Fruit fly (Drosophila melanogaster) whole organism, embryonic: ENCODE results near the gene CG5969.

ENCODE experiments used
- Bdp1 ChIP-seq: fragments of 200-800 bp; sonication (Bioruptor generic); optimal IDR thresholded peaks from 3 replicates; lab custom pipeline; 2016; ENCODE audit warnings: missing biosample characterization, missing genetic modification characterization
- CG10462 ChIP-seq: fragments of 200-800 bp; sonication (Bioruptor generic); optimal IDR thresholded peaks from 2 replicates; lab custom pipeline; 2016; ENCODE audit warnings: missing biosample characterization, missing genetic modification characterization
- CG10543 ChIP-seq: fragments of 200-800 bp; sonication (Bioruptor generic); optimal IDR thresholded peaks from 3 replicates; lab custom pipeline; 2017; ENCODE audit warnings: missing biosample characterization, mild to moderate bottlenecking, missing genetic modification characterization, moderate library complexity
- CG10654 ChIP-seq: fragments of 200-800 bp; sonication (Bioruptor generic); optimal IDR thresholded peaks from 2 replicates; lab custom pipeline; 2016; ENCODE audit warnings: missing biosample characterization, missing genetic modification characterization
- CG12769 ChIP-seq: fragments of 200-800 bp; sonication (Bioruptor generic); optimal IDR thresholded peaks from 2 replicates; lab custom pipeline; 2019; ENCODE audit warnings: missing biosample characterization, mild to moderate bottlenecking, missing genetic modification characterization, moderate library complexity
- CG13424 ChIP-seq: fragments of 200-800 bp; sonication (Bioruptor generic); optimal IDR thresholded peaks from 2 replicates; lab custom pipeline; 2019; ENCODE audit warnings: missing biosample characterization, mild to moderate bottlenecking, missing genetic modification characterization, moderate library complexity
- CG14667 ChIP-seq: fragments of 200-800 bp; sonication (Bioruptor generic); IDR thresholded peaks from 2 replicates; pipeline ENCODE4 v1.3.6; 2022; ENCODE audit warnings: missing biosample characterization, missing genetic modification characterization
- CG16815 ChIP-seq: fragments of 200-800 bp; sonication (Bioruptor generic); optimal IDR thresholded peaks from 3 replicates; lab custom pipeline; 2017; ENCODE audit warnings: missing biosample characterization, mild to moderate bottlenecking, missing genetic modification characterization
- CG1832 ChIP-seq: fragments of 200-800 bp; sonication (Bioruptor generic); optimal IDR thresholded peaks from 2 replicates; lab custom pipeline; 2017; ENCODE audit warnings: missing biosample characterization, mild to moderate bottlenecking, missing genetic modification characterization, inconsistent platforms
- CG18476 ChIP-seq: fragments of 200-800 bp; sonication (Bioruptor generic); optimal IDR thresholded peaks from 2 replicates; lab custom pipeline; 2016; ENCODE audit warnings: missing biosample characterization, mild to moderate bottlenecking, missing genetic modification characterization
- CG30403 ChIP-seq: fragments of 200-800 bp; sonication (Bioruptor generic); optimal IDR thresholded peaks from 3 replicates; lab custom pipeline; 2016; ENCODE audit warnings: missing biosample characterization, missing genetic modification characterization
- CG3407 ChIP-seq: fragments of 200-800 bp; sonication (Bioruptor generic); optimal IDR thresholded peaks from 2 replicates; lab custom pipeline; 2018; ENCODE audit warnings: missing biosample characterization, mild to moderate bottlenecking, missing genetic modification characterization
- CG34422 ChIP-seq: fragments of 200-800 bp; sonication (Bioruptor generic); IDR thresholded peaks from 3 replicates; pipeline ENCODE4 v1.3.6; 2022; ENCODE audit warnings: missing biosample characterization, missing genetic modification characterization
- CG6254 ChIP-seq: fragments of 200-800 bp; sonication (Bioruptor generic); optimal IDR thresholded peaks from 3 replicates; lab custom pipeline; 2017; ENCODE audit warnings: mild to moderate bottlenecking, missing biosample characterization, missing genetic modification reagents, missing genetic modification characterization
- CG6791 ChIP-seq: fragments of 200-800 bp; sonication (Bioruptor generic); IDR thresholded peaks from 3 replicates; pipeline ENCODE4 v1.3.6; 2022; ENCODE audit warnings: missing biosample characterization, missing genetic modification characterization; ENCODE audit not compliant: partially characterized antibody
- CG7357 ChIP-seq: fragments of 200-800 bp; sonication (Bioruptor generic); IDR thresholded peaks from 3 replicates; pipeline ENCODE4 v1.3.6; 2022; ENCODE audit warnings: missing biosample characterization, missing genetic modification characterization
- CG7786 ChIP-seq: fragments of 200-800 bp; sonication (Bioruptor generic); optimal IDR thresholded peaks from 2 replicates; lab custom pipeline; 2016; ENCODE audit warnings: missing biosample characterization, missing genetic modification characterization
- CG7987 ChIP-seq: fragments of 200-800 bp; sonication (Bioruptor generic); optimal IDR thresholded peaks from 2 replicates; lab custom pipeline; 2018; ENCODE audit warnings: missing biosample characterization, mild to moderate bottlenecking, missing genetic modification characterization, moderate library complexity
- CG8388 ChIP-seq: fragments of 200-800 bp; sonication (Bioruptor generic); optimal IDR thresholded peaks from 2 replicates; lab custom pipeline; 2019; ENCODE audit warnings: missing biosample characterization, mild to moderate bottlenecking, missing genetic modification characterization, moderate library complexity
- CrebB ChIP-seq: fragments of 200-800 bp; sonication (Bioruptor generic); optimal IDR thresholded peaks from 3 replicates; lab custom pipeline; 2018; ENCODE audit warnings: missing biosample characterization, mild to moderate bottlenecking, missing genetic modification characterization
- Doc2 ChIP-seq: fragments of 200-800 bp; sonication (Bioruptor generic); IDR thresholded peaks from 2 replicates; pipeline ENCODE4 v1.3.6; 2022; ENCODE audit warnings: missing biosample characterization, missing genetic modification characterization
- Dref ChIP-seq: fragments of 200-800 bp; sonication (Bioruptor generic); IDR thresholded peaks from 2 replicates; pipeline ENCODE4 v1.3.6; 2022; ENCODE audit warnings: missing biosample characterization, missing genetic modification characterization
- Eip74EF ChIP-seq, 2 experiments: fragments of 200-800 bp in 1 of 2; fragments of >200 bp in 1 of 2; sonication (Bioruptor generic) in 1 of 2; optimal IDR thresholded peaks; 2 replicates each; lab custom pipeline; 2017 to 2019; ENCODE audit warnings: missing biosample characterization in 2 of 2, missing genetic modification characterization in 2 of 2, mild to moderate bottlenecking in 1 of 2, moderate library complexity in 1 of 2
- Fer1 ChIP-seq: fragments of 200-800 bp; sonication (Bioruptor generic); optimal IDR thresholded peaks from 2 replicates; lab custom pipeline; 2017; ENCODE audit warnings: missing biosample characterization, mild to moderate bottlenecking, missing genetic modification characterization
- HLH3B ChIP-seq: fragments of 200-800 bp; sonication (Bioruptor generic); IDR thresholded peaks from 2 replicates; pipeline ENCODE4 v1.3.6; 2022; ENCODE audit warnings: missing biosample characterization, missing genetic modification characterization
- Hr51 ChIP-seq, 2 experiments: fragments of 200-800 bp; sonication (Bioruptor generic); optimal IDR thresholded peaks; 2 replicates in 1 of 2; 3 replicates in 1 of 2; lab custom pipeline; 2016 to 2018; ENCODE audit warnings: missing biosample characterization in 2 of 2, missing genetic modification characterization in 2 of 2, mild to moderate bottlenecking in 1 of 2, moderate library complexity in 1 of 2
- Jarid2 ChIP-seq: fragments of 200-800 bp; sonication (Bioruptor generic); optimal IDR thresholded peaks from 3 replicates; lab custom pipeline; 2017; ENCODE audit warnings: mild to moderate bottlenecking, missing biosample characterization, missing genetic modification reagents, missing genetic modification characterization
- Meics ChIP-seq: fragments of 200-800 bp; sonication (Bioruptor generic); optimal IDR thresholded peaks from 2 replicates; lab custom pipeline; 2017; ENCODE audit warnings: missing biosample characterization, mild to moderate bottlenecking, missing genetic modification characterization
- NC2α ChIP-seq: fragments of 200-800 bp; sonication (Bioruptor generic); optimal IDR thresholded peaks from 2 replicates; lab custom pipeline; 2016; ENCODE audit warnings: missing biosample characterization, missing genetic modification characterization
- Poxn ChIP-seq: fragments of 200-800 bp; sonication (Bioruptor generic); IDR thresholded peaks from 2 replicates; pipeline ENCODE4 v1.3.6; 2022; ENCODE audit warnings: missing biosample characterization, missing genetic modification characterization
- Ptx1 ChIP-seq: fragments of 200-800 bp; sonication (Bioruptor generic); IDR thresholded peaks from 2 replicates; pipeline ENCODE4 v1.3.6; 2022; ENCODE audit warnings: missing biosample characterization, missing genetic modification characterization
- Side ChIP-seq: fragments of 200-800 bp; sonication (Bioruptor generic); optimal IDR thresholded peaks from 2 replicates; lab custom pipeline; 2016; ENCODE audit warnings: missing biosample characterization, missing genetic modification characterization
- Ssrp ChIP-seq: fragments of 200-800 bp; sonication (Bioruptor generic); optimal IDR thresholded peaks from 2 replicates; lab custom pipeline; 2018; ENCODE audit warnings: missing biosample characterization, mild to moderate bottlenecking, missing genetic modification characterization, moderate library complexity
- TFAM ChIP-seq: fragments of 200-800 bp; sonication (Bioruptor generic); optimal IDR thresholded peaks from 2 replicates; lab custom pipeline; 2017; ENCODE audit warnings: missing biosample characterization, missing genetic modification characterization, inconsistent platforms
- aop ChIP-seq: fragments of 200-800 bp; sonication (Bioruptor generic); IDR thresholded peaks from 2 replicates; pipeline ENCODE4 v1.3.6; 2022; ENCODE audit warnings: missing biosample characterization, missing genetic modification characterization
- br ChIP-seq: fragments of >200 bp; optimal IDR thresholded peaks from 2 replicates; lab custom pipeline; 2017
- eve ChIP-seq, 2 experiments: fragments of >200 bp; optimal IDR thresholded peaks; 2 replicates each; lab custom pipeline; 2017; ENCODE audit warnings: missing biosample characterization in 2 of 2, missing genetic modification characterization in 2 of 2
- fd102C ChIP-seq: fragments of 200-800 bp; sonication (Bioruptor generic); optimal IDR thresholded peaks from 2 replicates; lab custom pipeline; 2018; ENCODE audit warnings: missing biosample characterization, mild to moderate bottlenecking, missing genetic modification characterization, moderate library complexity
- fd64A ChIP-seq: fragments of 200-800 bp; sonication (Bioruptor generic); optimal IDR thresholded peaks from 3 replicates; lab custom pipeline; 2018; ENCODE audit warnings: missing biosample characterization, mild to moderate bottlenecking, missing genetic modification characterization
- ham ChIP-seq: fragments of 200-800 bp; sonication (Bioruptor generic); IDR thresholded peaks from 2 replicates; pipeline ENCODE4 v1.3.6; 2022; ENCODE audit warnings: missing biosample characterization, missing genetic modification characterization
- ind ChIP-seq: fragments of 200-800 bp; sonication (Bioruptor generic); optimal IDR thresholded peaks from 3 replicates; lab custom pipeline; 2016; ENCODE audit warnings: missing biosample characterization, missing genetic modification characterization
- ro ChIP-seq: fragments of 200-800 bp; sonication (Bioruptor generic); IDR thresholded peaks from 2 replicates; pipeline ENCODE4 v1.3.6; 2022; ENCODE audit warnings: missing biosample characterization, missing genetic modification characterization
- sens ChIP-seq: fragments of 200-800 bp; sonication (Bioruptor generic); peaks from one replicate; lab custom pipeline; 2016; ENCODE audit warnings: missing biosample characterization, missing genetic modification characterization
- sens-2 ChIP-seq: fragments of 200-800 bp; sonication (Bioruptor generic); IDR thresholded peaks from 2 replicates; pipeline ENCODE4 v1.3.6; 2022; ENCODE audit warnings: missing biosample characterization, missing genetic modification characterization
- sisA ChIP-seq: fragments of 200-800 bp; sonication (Bioruptor generic); IDR thresholded peaks from 2 replicates; pipeline ENCODE4 v1.3.6; 2022; ENCODE audit warnings: missing biosample characterization, missing genetic modification characterization
- slp2 ChIP-seq: fragments of 200-800 bp; sonication (Bioruptor generic); optimal IDR thresholded peaks from 2 replicates; lab custom pipeline; 2016; ENCODE audit warnings: missing biosample characterization, missing genetic modification characterization
- stc ChIP-seq: fragments of 200-800 bp; sonication (Bioruptor generic); IDR thresholded peaks from 2 replicates; pipeline ENCODE4 v1.3.6; 2022; ENCODE audit warnings: missing biosample characterization, missing genetic modification characterization
- usp ChIP-seq: fragments of >200 bp; optimal IDR thresholded peaks from 2 replicates; lab custom pipeline; 2017; ENCODE audit warnings: missing biosample characterization, missing genetic modification characterization
- wdn ChIP-seq: fragments of 200-800 bp; sonication (Bioruptor generic); IDR thresholded peaks from 2 replicates; pipeline ENCODE4 v1.3.6; 2022; ENCODE audit warnings: missing biosample characterization, missing genetic modification characterization

Gene CG5969

dm6 chr3L:20493417-20494261 is 20.1 kb downstream of the CG5969 start (continued):
- TF ChIP-seq Ptx1 (GFP tag; lab: Robert Waterston, UW) (peak; percentile 87), CG1832 (GFP tag; lab: Kevin White, UChicago) (no peak), sisA (peak; percentile 37; the same call in 1 of the 2 replicates), ro (GFP tag; lab: Robert Waterston, UW) (no peak), CG3407 (GFP tag; lab: Kevin White, UChicago) (peak; percentile 35), ind (peak; percentile 67), Doc2 (no peak), CG16815 (peak; percentile 32), sens-2 (GFP tag; lab: Robert Waterston, UW) (0 out of 2 replicates have a peak, but pooled peaks have one; percentile 20), fd64A (GFP tag; lab: Kevin White, UChicago) (peak; percentile 58), Ssrp (peak; percentile 56), CG10654 (peak; percentile 45), Poxn (GFP tag; lab: Robert Waterston, UW) (0 out of 2 replicates have a peak, but pooled peaks have one; percentile 34), CrebB (tag; lab: Kevin White, UChicago) (peak; percentile 28), usp (GFP tag; lab: Kevin White, UChicago) (no peak), ham (no peak), Jarid2 (GFP tag; lab: Kevin White, UChicago) (peak; percentile 64), aop (GFP tag; lab: Robert Waterston, UW) (no peak), wdn (GFP tag; lab: Robert Waterston, UW) (peak; percentile 66), CG8388 (GFP tag; lab: Kevin White, UChicago) (peak; percentile 71), CG10543 (peak; percentile 15), CG10462 (no peak), fd102C (peak; percentile 6), CG6791 (GFP tag; lab: Robert Waterston, UW) (no peak), CG7357 (peak; percentile 41; the same call in 1 of the 3 replicates), br (lab: Kevin White, UChicago) (no peak), stc (GFP tag; lab: Robert Waterston, UW) (peak; percentile 84), Hr51 (GFP tag; optimal IDR thresholded peaks at IDR 0.05; lab: Kevin White, UChicago) (peak; percentile 18 to 89), NC2α (GFP tag; lab: Kevin White, UChicago) (no peak), TFAM (GFP tag; lab: Kevin White, UChicago) (no peak), Meics (peak; percentile 80), Bdp1 (GFP tag; lab: Kevin White, UChicago) (peak; percentile 22), CG14667 (no peak; the same call in 1 of the 2 replicates), HLH3B (GFP tag; lab: Robert Waterston, UW) (peak; percentile 81), Dref (no peak), Eip74EF (GFP tag; optimal IDR thresholded peaks at IDR 0.05; lab: Kevin White, UChicago) (peak in 1 of 2 experiments; percentile 76), CG7987 (no peak), sens (GFP tag; lab: Kevin White, UChicago) (peak; percentile 89), CG30403 (GFP tag; lab: Kevin White, UChicago) (peak; percentile 84), CG34422 (GFP tag; lab: Robert Waterston, UW) (peak; percentile 85; the same call in 2 of the 3 replicates), CG12769 (peak; percentile 29), slp2 (peak; percentile 28), Side (peak; percentile 8), CG7786 (peak; percentile 42), CG6254 (GFP tag; lab: Kevin White, UChicago) (peak; percentile 43), eve (GFP tag; optimal IDR thresholded peaks at IDR 0.05; lab: Kevin White, UChicago) (peak in 1 of 2 experiments; percentile 47), CG13424 (peak; percentile 73), CG18476 (GFP tag; lab: Kevin White, UChicago) (no peak), Fer1 (GFP tag; lab: Kevin White, UChicago) (peak; percentile 80)
